Worm (Caenorhabditis elegans): ENCODE data around the gene lim-8.

- TF ChIP-seq hlh-12 (tag; optimal IDR thresholded peaks at IDR 0.05): no peak
- no peak for TF ChIP-seq ceh-58 (GFP tag; IDR thresholded peaks at IDR 0.05)
- TF ChIP-seq dpl-1 (GFP tag; optimal IDR thresholded peaks at IDR 0.05): no peak
Measured at ce11 chrIII:6799664-6800063, 2.9 kb upstream of the lim-8 start.

Data from whole organism, young adult.